Worm (Caenorhabditis elegans) whole organism, L1 larva: ENCODE measurements around the gene C04F5.9.

Source experiments
- aly-2 ChIP-seq: fragments of 150-350 bp; optimal IDR thresholded peaks from 2 replicates; lab custom pipeline; 2014; ENCODE audit warnings: missing biosample characterization, missing genetic modification characterization
- nhr-28 ChIP-seq: fragments of 150-350 bp; optimal IDR thresholded peaks from 2 replicates; lab custom pipeline; 2014; ENCODE audit warnings: missing biosample characterization, missing genetic modification characterization
- pag-3 ChIP-seq: sonication (generic microtip); optimal IDR thresholded peaks from 2 replicates; lab custom pipeline; 2017; ENCODE audit warnings: missing genetic modification characterization, mild to moderate bottlenecking, missing compliant biosample characterization, antibody characterized with exemption, borderline replicate concordance; ENCODE audit not compliant: insufficient read depth

ce11 chrV:5064761-5065421 is 54.1 kb downstream of the C04F5.9 start, which contains the start of gene mlk-1:
- TF ChIP-seq nhr-28 (tag; lab: Kevin White, UChicago) (no peak), pag-3 (tag; lab: Kevin White, UChicago) (no peak), aly-2 (tag; lab: Kevin White, UChicago) (no peak)
